Worm (Caenorhabditis elegans) whole organism, L2 larva: ENCODE measurements around the gene C15H7.4.

Source experiments
- ama-1 ChIP-seq: fragments of 150-350 bp; optimal IDR thresholded peaks from 2 replicates; lab custom pipeline; 2018; ENCODE audit warnings: inconsistent platforms
- blmp-1 ChIP-seq: sonication (generic microtip); optimal IDR thresholded peaks from 2 replicates; lab custom pipeline; 2017; ENCODE audit warnings: missing genetic modification characterization, mild to moderate bottlenecking, missing compliant biosample characterization, antibody characterized with exemption, moderate library complexity; ENCODE audit not compliant: insufficient read depth
- nhr-12 ChIP-seq: fragments of 150-350 bp; optimal IDR thresholded peaks from 2 replicates; lab custom pipeline; 2014; ENCODE audit warnings: missing biosample characterization, missing genetic modification characterization
- nhr-237 ChIP-seq: fragments of 150-350 bp; optimal IDR thresholded peaks from 2 replicates; lab custom pipeline; 2014; ENCODE audit warnings: missing biosample characterization, missing genetic modification characterization
- skn-1 ChIP-seq: sonication (generic microtip); optimal IDR thresholded peaks from 2 replicates; lab custom pipeline; 2017; ENCODE audit warnings: missing biosample characterization, missing genetic modification characterization
- ztf-1 ChIP-seq: fragments of 200-800 bp; sonication (Bioruptor generic); conservative IDR thresholded peaks from 2 replicates; pipeline ENCODE4 v1.3.6; 2022; ENCODE audit warnings: missing genetic modification characterization, missing compliant biosample characterization

DNA sequence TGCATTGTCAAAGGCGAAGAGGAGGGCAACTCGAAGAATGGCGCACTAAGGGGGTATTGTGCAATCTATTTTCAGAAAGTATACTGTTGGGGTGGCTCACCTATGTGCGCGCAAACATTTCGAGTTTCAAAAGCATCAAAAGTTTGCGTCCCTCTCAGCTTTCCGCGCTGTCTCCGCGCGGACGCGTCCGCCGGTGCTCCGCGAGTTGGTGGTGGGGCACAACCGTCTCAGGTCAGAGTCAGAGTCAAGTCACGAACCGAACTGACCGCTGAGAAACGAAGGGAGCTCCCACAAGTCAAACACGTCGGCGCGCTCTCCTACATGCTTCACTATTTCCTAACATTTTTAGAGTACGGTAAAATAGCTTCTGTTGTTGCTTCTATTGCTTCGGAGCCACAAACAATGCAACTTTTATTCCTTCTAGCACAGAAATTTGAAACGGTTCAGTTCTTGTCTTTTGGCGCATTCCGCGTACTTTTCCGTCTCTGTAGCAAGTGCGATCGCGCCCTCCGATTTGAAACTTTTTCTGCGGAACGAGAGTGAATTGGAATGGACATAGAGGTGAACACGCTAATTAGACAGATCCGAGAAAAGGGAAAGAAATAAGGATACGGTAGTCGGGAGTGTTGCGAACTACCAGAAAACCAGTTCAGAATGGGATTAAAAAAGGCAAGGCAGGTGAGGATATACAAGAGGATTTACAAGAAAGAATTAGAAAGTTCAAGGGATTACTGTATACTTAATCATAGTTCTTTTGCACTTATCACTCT, 16.2 kb downstream of the C15H7.4 start:
- TF ChIP-seq nhr-237 (tag; lab: Kevin White, UChicago): no peak
- no peak for TF ChIP-seq blmp-1
- no peak for TF ChIP-seq nhr-12 (tag; lab: Kevin White, UChicago)
- TF ChIP-seq skn-1 (tag; lab: Kevin White, UChicago): no peak
- TF ChIP-seq ama-1: no peak
- TF ChIP-seq ztf-1: no peak
